Worm (Caenorhabditis elegans) whole organism, L1 larva: ENCODE results near the gene R12B2.8.

Experiments used
- C04F5.9 ChIP-seq: sonication (generic microtip); optimal IDR thresholded peaks from 2 replicates; lab custom pipeline; 2016; ENCODE audit warnings: missing genetic modification characterization, missing compliant biosample characterization
- C34B4.2 ChIP-seq: sonication (generic microtip); optimal IDR thresholded peaks from 2 replicates; lab custom pipeline; 2017; ENCODE audit warnings: mild to moderate bottlenecking, missing genetic modification characterization, missing compliant biosample characterization
- Y116A8C.19 ChIP-seq: sonication (generic microtip); optimal IDR thresholded peaks from 2 replicates; lab custom pipeline; 2016; ENCODE audit warnings: missing compliant biosample characterization, missing genetic modification characterization, borderline replicate concordance
- alr-1 ChIP-seq: fragments of 200-800 bp; sonication (Bioruptor generic); optimal IDR thresholded peaks from 2 replicates; lab custom pipeline; 2018; ENCODE audit warnings: borderline replicate concordance, mild to moderate bottlenecking, missing genetic modification characterization, missing compliant biosample characterization
- ama-1 ChIP-seq: fragments of 150-350 bp; optimal IDR thresholded peaks from 2 replicates; lab custom pipeline; 2014
- blmp-1 ChIP-seq: fragments of 150-350 bp; optimal IDR thresholded peaks from 2 replicates; lab custom pipeline; 2014; ENCODE audit warnings: missing biosample characterization, missing genetic modification characterization
- ceh-63 ChIP-seq: fragments of 200-800 bp; sonication (Bioruptor generic); optimal IDR thresholded peaks from 2 replicates; lab custom pipeline; 2018; ENCODE audit warnings: mild to moderate bottlenecking, missing genetic modification characterization, missing compliant biosample characterization
- ceh-82 ChIP-seq, 3 experiments: fragments of 150-350 bp in 1 of 3; sonication (generic microtip) in 2 of 3; optimal IDR thresholded peaks; 2 replicates each; lab custom pipeline; 2014 to 2017; ENCODE audit warnings: missing biosample characterization in 3 of 3, missing genetic modification characterization in 3 of 3
- ceh-90 ChIP-seq: sonication (generic microtip); optimal IDR thresholded peaks from 2 replicates; lab custom pipeline; 2016; ENCODE audit warnings: missing genetic modification characterization, missing compliant biosample characterization
- dpl-1 ChIP-seq, 3 experiments: fragments of 150-350 bp in 2 of 3; sonication (generic microtip) in 1 of 3; optimal IDR thresholded peaks; 2 replicates each; lab custom pipeline; 2014 to 2017; ENCODE audit warnings: missing biosample characterization in 3 of 3, missing genetic modification characterization in 3 of 3, missing genetic modification reagents in 3 of 3
- efl-3 ChIP-seq: fragments of 200-800 bp; sonication (Bioruptor generic); optimal IDR thresholded peaks from 2 replicates; lab custom pipeline; 2018; ENCODE audit warnings: mild to moderate bottlenecking, missing genetic modification characterization, missing compliant biosample characterization
- ets-5 ChIP-seq: fragments of 200-800 bp; sonication (Bioruptor generic); IDR thresholded peaks from 2 replicates; pipeline ENCODE4 v1.3.6; 2022; ENCODE audit warnings: missing genetic modification characterization, missing compliant biosample characterization
- fkh-8 ChIP-seq: sonication (generic microtip); optimal IDR thresholded peaks from 2 replicates; lab custom pipeline; 2016; ENCODE audit warnings: mild to moderate bottlenecking, missing genetic modification characterization, missing compliant biosample characterization
- fos-1 ChIP-seq: fragments of 150-350 bp; optimal IDR thresholded peaks from 2 replicates; lab custom pipeline; 2014; ENCODE audit warnings: missing biosample characterization, missing genetic modification characterization
- grh-1 ChIP-seq: fragments of 200-800 bp; sonication (Bioruptor generic); IDR thresholded peaks from 2 replicates; pipeline ENCODE4 v1.3.6; 2022; ENCODE audit warnings: missing genetic modification reagents, missing genetic modification characterization, missing compliant biosample characterization
- hlh-17 ChIP-seq: fragments of 200-800 bp; sonication (Bioruptor generic); optimal IDR thresholded peaks from 2 replicates; lab custom pipeline; 2018; ENCODE audit warnings: missing genetic modification characterization, mild to moderate bottlenecking, missing compliant biosample characterization, moderate library complexity, borderline replicate concordance
- hlh-4 ChIP-seq: sonication (generic microtip); optimal IDR thresholded peaks from 2 replicates; lab custom pipeline; 2016; ENCODE audit warnings: mild to moderate bottlenecking, missing genetic modification characterization, missing compliant biosample characterization
- hpl-2 ChIP-seq: fragments of 150-350 bp; optimal IDR thresholded peaks from 2 replicates; lab custom pipeline; 2014; ENCODE audit warnings: missing biosample characterization, missing genetic modification reagents, missing genetic modification characterization
- isw-1 ChIP-seq: fragments of 200-800 bp; sonication (Bioruptor generic); IDR thresholded peaks from 2 replicates; pipeline ENCODE4 v1.3.6; 2022; ENCODE audit warnings: missing genetic modification characterization, missing compliant biosample characterization
- lin-14 ChIP-seq: fragments of 200-800 bp; sonication (Bioruptor generic); optimal IDR thresholded peaks from 2 replicates; lab custom pipeline; 2018; ENCODE audit warnings: mild to moderate bottlenecking, missing genetic modification characterization, moderate library complexity, missing compliant biosample characterization
- lin-35 ChIP-seq, 2 experiments: fragments of 150-350 bp; optimal IDR thresholded peaks; 2 replicates each; lab custom pipeline; 2014; ENCODE audit warnings: missing biosample characterization in 2 of 2, missing genetic modification characterization in 2 of 2, missing genetic modification reagents in 2 of 2
- lin-39 ChIP-seq: fragments of 150-350 bp; optimal IDR thresholded peaks from 2 replicates; lab custom pipeline; 2014; ENCODE audit warnings: missing biosample characterization, missing genetic modification reagents, missing genetic modification characterization
- mab-9 ChIP-seq: fragments of 200-800 bp; sonication (Bioruptor generic); IDR thresholded peaks from 2 replicates; pipeline ENCODE4 v1.3.6; 2022; ENCODE audit warnings: missing genetic modification reagents, missing genetic modification characterization, missing compliant biosample characterization
- mep-1 ChIP-seq: fragments of 150-350 bp; optimal IDR thresholded peaks from 2 replicates; lab custom pipeline; 2014; ENCODE audit warnings: missing biosample characterization, missing genetic modification characterization
- nhr-12 ChIP-seq: sonication (generic microtip); optimal IDR thresholded peaks from 2 replicates; lab custom pipeline; 2017; ENCODE audit warnings: missing biosample characterization, missing genetic modification characterization
- nhr-19 ChIP-seq: fragments of 200-800 bp; sonication (Bioruptor generic); conservative IDR thresholded peaks from 2 replicates; pipeline ENCODE4 v1.3.6; 2022; ENCODE audit warnings: missing genetic modification characterization, missing compliant biosample characterization
- nhr-237 ChIP-seq: fragments of 150-350 bp; optimal IDR thresholded peaks from 2 replicates; lab custom pipeline; 2014; ENCODE audit warnings: missing biosample characterization, missing genetic modification characterization
- nhr-28 ChIP-seq: fragments of 150-350 bp; optimal IDR thresholded peaks from 2 replicates; lab custom pipeline; 2014; ENCODE audit warnings: missing biosample characterization, missing genetic modification characterization
- nhr-47 ChIP-seq: sonication (generic microtip); optimal IDR thresholded peaks from 2 replicates; lab custom pipeline; 2016; ENCODE audit warnings: mild to moderate bottlenecking, missing genetic modification characterization, moderate library complexity, missing compliant biosample characterization
- nhr-71 ChIP-seq: sonication (generic microtip); optimal IDR thresholded peaks from 2 replicates; lab custom pipeline; 2016; ENCODE audit warnings: mild to moderate bottlenecking, missing genetic modification characterization, moderate library complexity, missing compliant biosample characterization
- nhr-76 ChIP-seq: sonication (generic microtip); optimal IDR thresholded peaks from 2 replicates; lab custom pipeline; 2017; ENCODE audit warnings: missing biosample characterization, missing genetic modification characterization
- nhr-77 ChIP-seq: fragments of 150-350 bp; optimal IDR thresholded peaks from 2 replicates; lab custom pipeline; 2014; ENCODE audit warnings: missing biosample characterization, missing genetic modification characterization
- nhr-85 ChIP-seq: sonication (generic microtip); peaks from one replicate; lab custom pipeline; 2016; ENCODE audit warnings: missing genetic modification characterization, inconsistent platforms, missing compliant biosample characterization
- nhr-90 ChIP-seq: sonication (generic microtip); optimal IDR thresholded peaks from 2 replicates; lab custom pipeline; 2016; ENCODE audit warnings: mild to moderate bottlenecking, missing genetic modification characterization, missing compliant biosample characterization; ENCODE audit not compliant: poor library complexity
- pax-3 ChIP-seq: fragments of 200-800 bp; sonication (Bioruptor generic); optimal IDR thresholded peaks from 2 replicates; lab custom pipeline; 2018; ENCODE audit warnings: mild to moderate bottlenecking, missing genetic modification characterization, moderate library complexity, missing compliant biosample characterization
- pqm-1 ChIP-seq: sonication (generic microtip); optimal IDR thresholded peaks from 3 replicates; lab custom pipeline; 2017; ENCODE audit warnings: missing biosample characterization, missing genetic modification characterization
- skn-1 ChIP-seq: fragments of 150-350 bp; optimal IDR thresholded peaks from 2 replicates; lab custom pipeline; 2014; ENCODE audit warnings: missing biosample characterization, missing genetic modification characterization
- snpc-4 ChIP-seq: fragments of 150-350 bp; optimal IDR thresholded peaks from 2 replicates; lab custom pipeline; 2014; ENCODE audit warnings: missing biosample characterization, missing genetic modification characterization
- snu-23 ChIP-seq: sonication (generic microtip); optimal IDR thresholded peaks from 2 replicates; lab custom pipeline; 2016; ENCODE audit warnings: missing genetic modification characterization, missing compliant biosample characterization
- sox-4 ChIP-seq: sonication (generic microtip); optimal IDR thresholded peaks from 2 replicates; lab custom pipeline; 2016; ENCODE audit warnings: missing genetic modification characterization, missing compliant biosample characterization
- sup-37 ChIP-seq: fragments of 200-800 bp; sonication (Bioruptor generic); optimal IDR thresholded peaks from 2 replicates; lab custom pipeline; 2018; ENCODE audit warnings: mild to moderate bottlenecking, missing genetic modification characterization, missing compliant biosample characterization
- swsn-7 ChIP-seq: sonication (generic microtip); optimal IDR thresholded peaks from 2 replicates; lab custom pipeline; 2016; ENCODE audit warnings: missing genetic modification characterization, missing compliant biosample characterization
- tlp-1 ChIP-seq: fragments of 150-350 bp; optimal IDR thresholded peaks from 2 replicates; lab custom pipeline; 2014; ENCODE audit warnings: missing biosample characterization, missing genetic modification characterization
- unc-30 ChIP-seq: sonication (generic microtip); optimal IDR thresholded peaks from 2 replicates; lab custom pipeline; 2017; ENCODE audit warnings: missing biosample characterization, missing genetic modification characterization
- unc-62 ChIP-seq: fragments of 150-350 bp; optimal IDR thresholded peaks from 2 replicates; lab custom pipeline; 2014; ENCODE audit warnings: missing biosample characterization, missing genetic modification reagents, missing genetic modification characterization
- unc-86 ChIP-seq: sonication (generic microtip); optimal IDR thresholded peaks from 2 replicates; lab custom pipeline; 2016; ENCODE audit warnings: missing genetic modification characterization, missing compliant biosample characterization
- vab-15 ChIP-seq: sonication (generic microtip); optimal IDR thresholded peaks from 2 replicates; lab custom pipeline; 2017; ENCODE audit warnings: missing genotype, mild to moderate bottlenecking, missing genetic modification characterization, missing compliant biosample characterization
- xbp-1 ChIP-seq: sonication (generic microtip); optimal IDR thresholded peaks from 2 replicates; lab custom pipeline; 2016; ENCODE audit warnings: missing genetic modification characterization, missing compliant biosample characterization
- zag-1 ChIP-seq: fragments of 150-350 bp; optimal IDR thresholded peaks from 2 replicates; lab custom pipeline; 2014; ENCODE audit warnings: missing biosample characterization, missing genetic modification characterization
- zip-4 ChIP-seq: fragments of 200-800 bp; sonication (Bioruptor generic); optimal IDR thresholded peaks from 2 replicates; lab custom pipeline; 2018; ENCODE audit warnings: mild to moderate bottlenecking, missing genetic modification characterization, moderate library complexity, missing compliant biosample characterization
- ztf-11 ChIP-seq, 2 experiments: sonication (generic microtip); optimal IDR thresholded peaks; 2 replicates each; lab custom pipeline; 2016 to 2017; ENCODE audit warnings: missing genetic modification characterization in 2 of 2, missing biosample characterization in 1 of 2, missing compliant biosample characterization in 1 of 2
- ztf-4 ChIP-seq: fragments of 150-350 bp; optimal IDR thresholded peaks from 2 replicates; lab custom pipeline; 2014; ENCODE audit warnings: missing biosample characterization, missing genetic modification characterization

Gene R12B2.8

ce11 chrIII:5835163-5835871, 11.6 kb downstream of the R12B2.8 start (continued):
- TF ChIP-seq xbp-1 (tag; lab: Kevin White, UChicago): no peak
- TF ChIP-seq vab-15 (tag; lab: Kevin White, UChicago): peak; percentile 18
- no peak for TF ChIP-seq nhr-19
- TF ChIP-seq snpc-4 (tag; lab: Kevin White, UChicago): no peak
- TF ChIP-seq Y116A8C.19 (tag; lab: Kevin White, UChicago): no peak
- TF ChIP-seq ceh-63 (GFP tag; lab: Kevin White, UChicago): no peak
- no peak for TF ChIP-seq nhr-237 (tag; lab: Kevin White, UChicago)
- TF ChIP-seq isw-1 (GFP tag; lab: Robert Waterston, UW): no peak
- TF ChIP-seq ama-1 (lab: Kevin White, UChicago): no peak
- no peak for TF ChIP-seq lin-39 (tag; lab: Kevin White, UChicago)
- no peak for TF ChIP-seq unc-86
- TF ChIP-seq sox-4 (tag; lab: Kevin White, UChicago): no peak
- no peak for TF ChIP-seq ztf-11 (tag; optimal IDR thresholded peaks at IDR 0.05; lab: Kevin White, UChicago)
- no peak for TF ChIP-seq efl-3 (GFP tag; lab: Kevin White, UChicago)
- peak; percentile 74 for TF ChIP-seq blmp-1
- no peak for TF ChIP-seq C34B4.2
- peak in 1 of 2 experiments; percentile 63 for TF ChIP-seq lin-35 (GFP tag; optimal IDR thresholded peaks at IDR 0.05; lab: Kevin White, UChicago)
- TF ChIP-seq pqm-1 (tag; lab: Kevin White, UChicago): no peak
- peak; percentile 13 for TF ChIP-seq swsn-7
- no peak for TF ChIP-seq unc-30 (tag; lab: Kevin White, UChicago)
- TF ChIP-seq fkh-8: no peak
- peak; percentile 11 for TF ChIP-seq nhr-47 (tag; lab: Kevin White, UChicago)
- no peak for TF ChIP-seq nhr-76 (tag; lab: Kevin White, UChicago)
- TF ChIP-seq nhr-28: no peak
- no peak for TF ChIP-seq ztf-4 (tag; lab: Kevin White, UChicago)
- peak; percentile 72 for TF ChIP-seq nhr-85 (tag; lab: Kevin White, UChicago)
- no peak for TF ChIP-seq alr-1
- peak; percentile 47 for TF ChIP-seq lin-14 (GFP tag; lab: Kevin White, UChicago)
- no peak for TF ChIP-seq skn-1 (tag; lab: Kevin White, UChicago)
- no peak for TF ChIP-seq hlh-4
- no peak for TF ChIP-seq mep-1 (tag; lab: Kevin White, UChicago)

ce11 chrIII:5836261-5836660, 12.5 kb downstream of the R12B2.8 start:
- TF ChIP-seq mab-9 (GFP tag; lab: Robert Waterston, UW) (no peak), ama-1 (lab: Kevin White, UChicago) (peak; percentile 38), nhr-12 (no peak), hlh-17 (GFP tag; lab: Kevin White, UChicago) (no peak), hpl-2 (no peak), grh-1 (GFP tag; lab: Robert Waterston, UW) (no peak), dpl-1 (GFP tag; optimal IDR thresholded peaks at IDR 0.05; lab: Kevin White, UChicago) (no peak), ztf-11 (tag; optimal IDR thresholded peaks at IDR 0.05; lab: Kevin White, UChicago) (no peak), snu-23 (GFP tag; lab: Kevin White, UChicago) (no peak), nhr-90 (no peak), nhr-71 (tag; lab: Kevin White, UChicago) (peak; percentile 38), ets-5 (GFP tag; lab: Robert Waterston, UW) (no peak), lin-14 (GFP tag; lab: Kevin White, UChicago) (peak; percentile 55), fos-1 (tag; lab: Kevin White, UChicago) (no peak), C34B4.2 (no peak), unc-62 (GFP tag; lab: Kevin White, UChicago) (no peak), xbp-1 (tag; lab: Kevin White, UChicago) (no peak), zip-4 (GFP tag; lab: Kevin White, UChicago) (no peak), zag-1 (no peak), ceh-82 (tag; optimal IDR thresholded peaks at IDR 0.05; lab: Kevin White, UChicago) (peak in 1 of 3 experiments; percentile 8), nhr-77 (tag; lab: Kevin White, UChicago) (no peak), unc-86 (no peak), blmp-1 (no peak), pax-3 (tag; lab: Kevin White, UChicago) (no peak), tlp-1 (no peak), sup-37 (no peak), ceh-63 (GFP tag; lab: Kevin White, UChicago) (no peak), ceh-90 (tag; lab: Kevin White, UChicago) (no peak), C04F5.9 (tag; lab: Kevin White, UChicago) (no peak)
